Worm (Caenorhabditis elegans) whole organism, L4 larva: ENCODE results near the gene dhs-20.

Experiments used
- aha-1 ChIP-seq: fragments of 150-350 bp; peaks from one replicate; lab custom pipeline; 2014; ENCODE audit warnings: missing biosample characterization, missing genetic modification characterization
- hif-1 ChIP-seq, 2 experiments: sonication (generic microtip); optimal IDR thresholded peaks; 2 replicates each; lab custom pipeline; 2016 to 2017; ENCODE audit warnings: missing compliant biosample characterization in 2 of 2, missing genetic modification characterization in 2 of 2, missing genetic modification reagents in 2 of 2, missing genotype in 2 of 2, mild to moderate bottlenecking in 1 of 2
- pqm-1 ChIP-seq: sonication (generic microtip); optimal IDR thresholded peaks from 2 replicates; lab custom pipeline; 2017; ENCODE audit warnings: missing biosample characterization, missing genetic modification characterization
- zip-11 ChIP-seq: fragments of 200-800 bp; sonication (Bioruptor generic); IDR thresholded peaks from 2 replicates; pipeline ENCODE4 v1.3.6; 2022; ENCODE audit warnings: missing genetic modification characterization, missing compliant biosample characterization
- ztf-11 ChIP-seq: fragments of 150-350 bp; optimal IDR thresholded peaks from 2 replicates; lab custom pipeline; 2014; ENCODE audit warnings: missing biosample characterization, missing genetic modification characterization

DNA sequence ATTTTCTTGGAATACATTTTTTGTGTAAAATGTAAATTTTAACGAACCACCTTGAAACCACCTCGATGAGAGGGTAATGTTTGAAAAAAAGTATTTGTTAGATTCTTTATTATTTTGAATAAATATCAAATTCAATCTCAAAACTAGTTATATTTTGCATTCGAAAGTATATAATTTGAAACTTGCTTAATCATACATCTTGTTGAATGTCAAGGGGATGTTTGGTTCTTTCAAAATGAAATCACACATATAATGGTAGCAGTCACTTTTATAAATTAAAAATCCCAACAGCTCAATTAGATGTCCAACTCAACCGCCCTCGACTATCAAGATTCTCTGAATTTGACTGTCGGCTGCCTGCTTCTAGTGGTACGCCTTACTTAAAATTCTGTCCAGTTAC lies 39.8 kb downstream of the dhs-20 start, which contains the start of gene srx-87:
- no peak for TF ChIP-seq zip-11 (GFP tag; lab: Robert Waterston, UW)
- TF ChIP-seq aha-1 (tag; lab: Kevin White, UChicago): no peak
- TF ChIP-seq ztf-11 (tag; lab: Kevin White, UChicago): no peak
- TF ChIP-seq hif-1 (tag; optimal IDR thresholded peaks at IDR 0.05; lab: Kevin White, UChicago): no peak
- no peak for TF ChIP-seq pqm-1
